Fruit fly (Drosophila melanogaster): ENCODE data around the gene CG14322.

Gene CG14322

DNA sequence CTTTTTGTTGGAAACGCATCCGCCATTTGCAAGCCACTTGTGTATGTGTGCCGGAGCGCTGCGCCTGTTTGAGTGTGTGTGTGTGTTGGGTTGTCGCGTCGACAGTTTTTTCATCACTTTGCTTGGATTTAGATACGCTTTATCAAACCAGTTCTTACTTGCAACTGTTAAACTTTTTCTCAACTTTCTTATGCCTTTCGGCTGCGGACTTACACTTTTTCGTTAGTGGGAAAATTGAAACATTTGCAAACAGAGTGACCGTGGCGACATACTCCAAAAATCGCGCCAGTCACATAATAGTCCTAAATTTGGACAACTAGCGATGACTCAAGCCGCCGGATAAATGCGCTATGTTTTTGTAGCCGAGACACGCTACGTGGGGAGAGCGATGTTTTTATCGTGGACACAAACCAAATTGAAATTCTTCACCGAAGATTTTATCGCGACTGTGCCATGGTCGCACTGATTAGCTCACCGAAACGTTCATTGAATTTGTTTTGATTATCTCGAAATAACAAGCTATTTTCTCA lies 34.8 kb downstream of the CG14322 start, which contains the start of the genes alt and CG7655 (continued):
- peak; percentile 45 for TF ChIP-seq CG13424 (tag; optimal IDR thresholded peaks at IDR 0.05)
- peak; percentile 31 for TF ChIP-seq Dad (GFP tag; optimal IDR thresholded peaks at IDR 0.05)
- TF ChIP-seq danr (GFP tag; IDR thresholded peaks at IDR 0.05), result no peak
- peak; percentile 89 for TF ChIP-seq CHES-1-like (GFP tag; optimal IDR thresholded peaks at IDR 0.05)
- TF ChIP-seq CG9876 (GFP tag; optimal IDR thresholded peaks at IDR 0.05), result peak; percentile 9
- TF ChIP-seq Myb (GFP tag; optimal IDR thresholded peaks at IDR 0.05), result peak; percentile 88
- no peak for TF ChIP-seq CG15479 (GFP tag; optimal IDR thresholded peaks at IDR 0.05)
- peak; percentile 100 for TF ChIP-seq pzg (GFP tag; optimal IDR thresholded peaks at IDR 0.05)
- TF ChIP-seq CG15073 (GFP tag; optimal IDR thresholded peaks at IDR 0.05), result no peak
- TF ChIP-seq CG2712 (tag; optimal IDR thresholded peaks at IDR 0.05), result peak; percentile 59
- peak; percentile 30 for TF ChIP-seq zen (tag; optimal IDR thresholded peaks at IDR 0.05)
- TF ChIP-seq CG17385 (GFP tag; optimal IDR thresholded peaks at IDR 0.05), result peak; percentile 22
- TF ChIP-seq Side (GFP tag; optimal IDR thresholded peaks at IDR 0.05), result peak; percentile 38
- peak; percentile 8 for TF ChIP-seq CG2202 (tag; optimal IDR thresholded peaks at IDR 0.05)
- peak in 1 of 2 experiments; percentile 65 for TF ChIP-seq insv (GFP tag; optimal IDR thresholded peaks at IDR 0.05)
- TF ChIP-seq CG34376 (GFP tag; optimal IDR thresholded peaks at IDR 0.05), result no peak
- TF ChIP-seq BEAF-32 (GFP tag; optimal IDR thresholded peaks at IDR 0.05), result peak; percentile 68
- TF ChIP-seq CG3995 (GFP tag; optimal IDR thresholded peaks at IDR 0.05), result no peak
- TF ChIP-seq nom (GFP tag; optimal IDR thresholded peaks at IDR 0.05), result peak; percentile 46
- TF ChIP-seq pb (GFP tag; optimal IDR thresholded peaks at IDR 0.05), result peak; percentile 26
- peak; percentile 53 for TF ChIP-seq luna (GFP tag; optimal IDR thresholded peaks at IDR 0.05)
- TF ChIP-seq phol (tag; optimal IDR thresholded peaks at IDR 0.05), result peak; percentile 86
- no peak for TF ChIP-seq unpg (GFP tag; optimal IDR thresholded peaks at IDR 0.05)
- peak; percentile 88 for TF ChIP-seq CG12659 (GFP tag; optimal IDR thresholded peaks at IDR 0.05)
- TF ChIP-seq gem (tag; optimal IDR thresholded peaks at IDR 0.05), result peak; percentile 15
- TF ChIP-seq CG30020 (tag; optimal IDR thresholded peaks at IDR 0.05), result peak; percentile 2
- TF ChIP-seq wdn (GFP tag; IDR thresholded peaks at IDR 0.05), result no peak
- no peak for TF ChIP-seq CG8281 (tag; optimal IDR thresholded peaks at IDR 0.05)
- peak; percentile 27 for TF ChIP-seq caup (GFP tag; optimal IDR thresholded peaks at IDR 0.05; ENCODE audit: severe bottlenecking)
- peak; percentile 75 for TF ChIP-seq sens (GFP tag)
- TF ChIP-seq CG7928 (GFP tag; optimal IDR thresholded peaks at IDR 0.05), result peak; percentile 17
- peak; percentile 84 for TF ChIP-seq Sin3A (optimal IDR thresholded peaks at IDR 0.05)
- peak; percentile 46 for TF ChIP-seq CG13624 (GFP tag; optimal IDR thresholded peaks at IDR 0.05)
- TF ChIP-seq her (GFP tag; optimal IDR thresholded peaks at IDR 0.05), result peak; percentile 58
- no peak for TF ChIP-seq ci (GFP tag; IDR thresholded peaks at IDR 0.05)
- peak; percentile 88 for TF ChIP-seq CG15514 (GFP tag; optimal IDR thresholded peaks at IDR 0.05)
- no peak for TF ChIP-seq wor (GFP tag; IDR thresholded peaks at IDR 0.05)
- peak; percentile 82 for TF ChIP-seq trem (tag; optimal IDR thresholded peaks at IDR 0.05)
- TF ChIP-seq CG17612 (GFP tag; IDR thresholded peaks at IDR 0.05), result no peak
- TF ChIP-seq grau (tag; optimal IDR thresholded peaks at IDR 0.05), result peak; percentile 29
- no peak for TF ChIP-seq CG17568 (GFP tag; optimal IDR thresholded peaks at IDR 0.05)
- peak; percentile 85 for TF ChIP-seq cg (GFP tag; optimal IDR thresholded peaks at IDR 0.05)
- peak; percentile 34 for TF ChIP-seq CoRest (tag; optimal IDR thresholded peaks at IDR 0.05)
- peak; percentile 62 for TF ChIP-seq CG10267 (tag; optimal IDR thresholded peaks at IDR 0.05)
- TF ChIP-seq pros (GFP tag; optimal IDR thresholded peaks at IDR 0.05), result peak; percentile 74
- TF ChIP-seq Atf3 (GFP tag; optimal IDR thresholded peaks at IDR 0.05), result peak; percentile 88
- TF ChIP-seq kay (GFP tag; optimal IDR thresholded peaks at IDR 0.05), result peak; percentile 75
- no peak for TF ChIP-seq odd (GFP tag; optimal IDR thresholded peaks at IDR 0.05)
- peak; percentile 43 for TF ChIP-seq Xbp1 (GFP tag; optimal IDR thresholded peaks at IDR 0.05)
- TF ChIP-seq nerfin-1 (tag; optimal IDR thresholded peaks at IDR 0.05), result no peak
